Worm (Caenorhabditis elegans) whole organism, early embryonic: Measurements from ENCODE around the gene atf-7.

Experiments used
- aly-1 ChIP-seq: sonication (generic microtip); optimal IDR thresholded peaks from 2 replicates; lab custom pipeline; 2016; ENCODE audit warnings: missing genetic modification characterization, missing compliant biosample characterization
- ama-1 ChIP-seq: fragments of 150-350 bp; optimal IDR thresholded peaks from 2 replicates; lab custom pipeline; 2014
- pes-1 ChIP-seq: fragments of 200-800 bp; sonication (Bioruptor generic); IDR thresholded peaks from 2 replicates; pipeline ENCODE4 v1.3.6; 2022; ENCODE audit warnings: missing genetic modification reagents, missing genetic modification characterization, missing compliant biosample characterization

- TF ChIP-seq aly-1 (tag; lab: Kevin White, UChicago): no peak
- TF ChIP-seq ama-1 (lab: Kevin White, UChicago): no peak
- no peak for TF ChIP-seq pes-1 (GFP tag; lab: Robert Waterston, UW)
Measured at ce11 chrIII:4495685-4496084, 3.2 kb downstream of the atf-7 start.
